In the genomic region with DNA sequence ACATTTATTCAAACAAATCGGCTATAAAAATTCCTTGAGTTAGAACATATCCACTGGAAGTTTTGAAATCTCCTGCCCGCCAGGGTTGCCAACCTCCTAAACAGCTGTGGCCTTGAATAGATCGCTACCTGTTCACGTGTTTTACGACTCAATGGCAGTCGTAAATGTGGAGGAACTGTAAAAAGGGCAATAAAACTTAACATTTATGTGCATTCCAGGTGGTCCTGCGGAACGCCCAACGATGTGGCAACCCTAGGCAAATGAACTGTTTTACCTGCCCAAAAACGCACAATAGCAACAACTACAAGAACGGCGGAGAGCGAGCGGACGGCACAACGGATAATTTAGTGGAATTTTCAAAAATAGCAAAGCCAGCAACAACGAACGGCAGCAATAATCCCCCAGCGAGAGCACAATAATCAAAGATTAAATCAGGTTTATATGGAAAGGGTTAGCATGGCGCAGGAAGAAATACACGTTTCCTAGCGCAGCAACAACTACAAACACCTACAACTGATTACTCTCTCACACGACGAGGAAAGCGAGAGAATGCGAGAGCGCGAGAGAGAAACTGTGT, we compare ENCODE assay signal across 5 fruit fly cellular contexts.
TF ChIP-seq lines count a peak whose summit lies in the region.

No protein-coding gene starts in this region.

- TF ChIP-seq CTCF in whole organism, embryonic (GFP tag; optimal IDR thresholded peaks at IDR 0.05; lab: Kevin White, UChicago) = no peak

TF ChIP-seq in whole organism, adult, 20 proteins besides CTCF, POLR2A, EP300 and RAD21:
- TF ChIP-seq CG14711 (tag; optimal IDR thresholded peaks at IDR 0.05; lab: Kevin White, UChicago) (peak; percentile 78), bab1 (GFP tag; optimal IDR thresholded peaks at IDR 0.05; lab: Kevin White, UChicago) (no peak), CG12768 (GFP tag; optimal IDR thresholded peaks at IDR 0.05; lab: Kevin White, UChicago) (no peak), CG5204 (GFP tag; optimal IDR thresholded peaks at IDR 0.05; lab: Kevin White, UChicago) (no peak), tj (GFP tag; optimal IDR thresholded peaks at IDR 0.05; lab: Kevin White, UChicago) (no peak), cic (GFP tag; optimal IDR thresholded peaks at IDR 0.05; lab: Kevin White, UChicago) (no peak)
TF ChIP-seq in whole organism, adult: peak in this region for 1.

TF ChIP-seq in whole organism, embryonic, 481 proteins besides CTCF, POLR2A, EP300 and RAD21 (continues in another document):
- TF ChIP-seq CG17829 (tag; optimal IDR thresholded peaks at IDR 0.05; lab: Kevin White, UChicago) (no peak), CG13775 (GFP tag; optimal IDR thresholded peaks at IDR 0.05; lab: Kevin White, UChicago) (no peak), BtbVII (GFP tag; optimal IDR thresholded peaks at IDR 0.05; lab: Kevin White, UChicago) (no peak), lilli (GFP tag; optimal IDR thresholded peaks at IDR 0.05; lab: Kevin White, UChicago) (no peak), CG15073 (GFP tag; optimal IDR thresholded peaks at IDR 0.05; lab: Kevin White, UChicago) (no peak), crp (GFP tag; optimal IDR thresholded peaks at IDR 0.05; lab: Kevin White, UChicago) (peak in 1 of 2 experiments; percentile 17), Atf6 (GFP tag; IDR thresholded peaks at IDR 0.05; lab: Robert Waterston, UW) (peak; percentile 36), CG7556 (GFP tag; optimal IDR thresholded peaks at IDR 0.05; lab: Kevin White, UChicago) (no peak), CG4730 (GFP tag; IDR thresholded peaks at IDR 0.05; lab: Robert Waterston, UW) (no peak), HmgZ (tag; optimal IDR thresholded peaks at IDR 0.05; lab: Kevin White, UChicago) (peak; percentile 19), slbo (GFP tag; IDR thresholded peaks at IDR 0.05; lab: Robert Waterston, UW) (peak; percentile 59), CG8765 (GFP tag; IDR thresholded peaks at IDR 0.05; lab: Robert Waterston, UW) (0 out of 2 replicates have a peak, but pooled peaks have one; percentile 21), CG4328 (GFP tag; optimal IDR thresholded peaks at IDR 0.05; lab: Kevin White, UChicago) (no peak), pan (optimal IDR thresholded peaks at IDR 0.05; lab: Kevin White, UChicago) (no peak), pan (GFP tag; optimal IDR thresholded peaks at IDR 0.05 in 1 of 2, IDR thresholded peaks at IDR 0.05 in 1 of 2) (peak in 1 of 2 experiments; percentile 41), fd96Cb (tag; optimal IDR thresholded peaks at IDR 0.05; lab: Kevin White, UChicago) (peak; percentile 42), CG11456 (GFP tag; IDR thresholded peaks at IDR 0.05; lab: Robert Waterston, UW) (no peak), CG9727 (GFP tag; optimal IDR thresholded peaks at IDR 0.05; lab: Kevin White, UChicago) (no peak), CG6175 (GFP tag; IDR thresholded peaks at IDR 0.05; lab: Robert Waterston, UW) (no peak), NC2α (GFP tag; optimal IDR thresholded peaks at IDR 0.05; lab: Kevin White, UChicago) (no peak)

TF ChIP-seq in whole organism, prepupa, 60 proteins besides CTCF, POLR2A, EP300 and RAD21:
- TF ChIP-seq CG31627 (GFP tag; optimal IDR thresholded peaks at IDR 0.05; lab: Kevin White, UChicago) (peak; percentile 7), Ets21C (GFP tag; optimal IDR thresholded peaks at IDR 0.05; lab: Kevin White, UChicago) (no peak), Hr39 (GFP tag; optimal IDR thresholded peaks at IDR 0.05; lab: Kevin White, UChicago) (peak; percentile 50), CG6163 (GFP tag; IDR thresholded peaks at IDR 0.05; lab: Robert Waterston, UW) (peak; percentile 43; the same call in 1 of the 3 replicates), salr (GFP tag; optimal IDR thresholded peaks at IDR 0.05; lab: Kevin White, UChicago) (peak in 1 of 2 experiments; percentile 7), CG1621 (tag; optimal IDR thresholded peaks at IDR 0.05; lab: Kevin White, UChicago) (peak; percentile 47), CG11294 (GFP tag; IDR thresholded peaks at IDR 0.05; lab: Robert Waterston, UW) (peak; percentile 36; the same call in 1 of the 2 replicates), CG10669 (GFP tag; optimal IDR thresholded peaks at IDR 0.05; lab: Kevin White, UChicago) (peak; percentile 23), Sox14 (GFP tag; optimal IDR thresholded peaks at IDR 0.05; lab: Kevin White, UChicago) (peak; percentile 4), Ets96B (tag; optimal IDR thresholded peaks at IDR 0.05; lab: Kevin White, UChicago) (peak; percentile 27), vri (GFP tag; optimal IDR thresholded peaks at IDR 0.05; lab: Kevin White, UChicago) (no peak), CG15336 (GFP tag; IDR thresholded peaks at IDR 0.05; lab: Robert Waterston, UW) (peak; percentile 6; the same call in 1 of the 2 replicates), CG16779 (tag; optimal IDR thresholded peaks at IDR 0.05; lab: Kevin White, UChicago) (no peak), fd59A (GFP tag; optimal IDR thresholded peaks at IDR 0.05; lab: Kevin White, UChicago) (no peak), pdm3 (GFP tag; optimal IDR thresholded peaks at IDR 0.05; lab: Kevin White, UChicago) (no peak), eg (GFP tag; IDR thresholded peaks at IDR 0.05; lab: Robert Waterston, UW) (peak; percentile 62)

TF ChIP-seq in whole organism, pupa, 21 proteins besides CTCF, POLR2A, EP300 and RAD21:
- TF ChIP-seq CG32121 (GFP tag; IDR thresholded peaks at IDR 0.05; lab: Robert Waterston, UW) = peak; percentile 36
- no peak for TF ChIP-seq Ets98B (GFP tag; IDR thresholded peaks at IDR 0.05; lab: Robert Waterston, UW)
- TF ChIP-seq CG34367 (tag; optimal IDR thresholded peaks at IDR 0.05; lab: Kevin White, UChicago) = peak; percentile 36
- TF ChIP-seq CG9948 (tag; optimal IDR thresholded peaks at IDR 0.05; lab: Kevin White, UChicago) = peak; percentile 7
- 0 out of 2 replicates have a peak, but pooled peaks have one; percentile 28 for TF ChIP-seq rn (GFP tag; IDR thresholded peaks at IDR 0.05; lab: Robert Waterston, UW)
- peak; percentile 30 for TF ChIP-seq CG17806 (tag; optimal IDR thresholded peaks at IDR 0.05; lab: Kevin White, UChicago)
- TF ChIP-seq CG4496 (GFP tag; IDR thresholded peaks at IDR 0.05; lab: Robert Waterston, UW) = peak; percentile 69; the same call in 2 of the 3 replicates
- TF ChIP-seq CG8301 (tag; optimal IDR thresholded peaks at IDR 0.05; lab: Kevin White, UChicago) = no peak
- TF ChIP-seq EcR (GFP tag; optimal IDR thresholded peaks at IDR 0.05; lab: Kevin White, UChicago) = peak; percentile 81
- peak; percentile 47; the same call in 2 of the 3 replicates for TF ChIP-seq fd96Ca (GFP tag; IDR thresholded peaks at IDR 0.05; lab: Robert Waterston, UW)
- no peak for TF ChIP-seq CG8159 (tag; optimal IDR thresholded peaks at IDR 0.05; lab: Kevin White, UChicago)
TF ChIP-seq in whole organism, pupa: peak in this region for 8.

TF ChIP-seq in whole organism, wandering third instar larva, 38 proteins besides CTCF, POLR2A, EP300 and RAD21:
- TF ChIP-seq Sp1 (GFP tag; optimal IDR thresholded peaks at IDR 0.05; lab: Kevin White, UChicago) = no peak
- TF ChIP-seq Dif (GFP tag; optimal IDR thresholded peaks at IDR 0.05; lab: Kevin White, UChicago; ENCODE audit: partially characterized antibody) = peak; percentile 32
